Worm (Caenorhabditis elegans) whole organism, early embryonic: Measurements from ENCODE around the gene F58F9.6.

Experiments used
- F13C5.2 ChIP-seq: sonication (generic microtip); optimal IDR thresholded peaks from 2 replicates; lab custom pipeline; 2017; ENCODE audit warnings: mild to moderate bottlenecking, missing genetic modification characterization, inconsistent platforms, missing compliant biosample characterization
- ama-1 ChIP-seq: fragments of 150-350 bp; optimal IDR thresholded peaks from 2 replicates; lab custom pipeline; 2014
- ceh-13 ChIP-seq: fragments of 200-800 bp; sonication (Bioruptor generic); optimal IDR thresholded peaks from 2 replicates; lab custom pipeline; 2018; ENCODE audit warnings: mild to moderate bottlenecking, missing genetic modification characterization, missing compliant biosample characterization
- ceh-36 ChIP-seq: sonication (generic microtip); optimal IDR thresholded peaks from 2 replicates; lab custom pipeline; 2016; ENCODE audit warnings: missing genetic modification characterization, inconsistent platforms, missing compliant biosample characterization
- hmbx-1 ChIP-seq: sonication (generic microtip); optimal IDR thresholded peaks from 2 replicates; lab custom pipeline; 2016; ENCODE audit warnings: mild to moderate bottlenecking, missing genetic modification characterization, missing compliant biosample characterization
- pes-1 ChIP-seq: fragments of 200-800 bp; sonication (Bioruptor generic); IDR thresholded peaks from 2 replicates; pipeline ENCODE4 v1.3.6; 2022; ENCODE audit warnings: missing genetic modification reagents, missing genetic modification characterization, missing compliant biosample characterization
- sea-1 ChIP-seq: fragments of 200-800 bp; sonication (Bioruptor generic); conservative IDR thresholded peaks from 2 replicates; pipeline ENCODE4 v1.3.6; 2022; ENCODE audit warnings: missing genetic modification characterization, missing compliant biosample characterization

DNA sequence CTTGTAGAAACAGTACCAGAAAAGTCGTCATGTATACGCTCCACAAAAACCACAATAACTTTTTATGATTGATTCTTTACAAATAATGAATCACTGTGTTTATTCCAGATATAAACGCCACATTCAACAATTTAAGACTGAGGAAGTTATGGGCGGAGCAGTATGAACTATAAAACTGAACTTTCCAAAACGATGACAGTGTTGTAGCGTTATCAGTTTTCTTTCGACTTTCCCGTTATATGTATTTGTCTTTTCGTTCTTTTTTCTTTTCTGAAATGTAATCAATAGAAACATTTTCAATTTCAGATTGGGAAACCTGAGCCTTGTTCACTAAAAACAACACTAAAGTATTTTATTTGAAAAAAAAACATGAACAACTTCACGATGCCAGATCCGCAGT, 20.3 kb downstream of the F58F9.6 start, which contains the start of gene C49A9.9:
- no peak for TF ChIP-seq ceh-13 (GFP tag; lab: Kevin White, UChicago)
- TF ChIP-seq pes-1 (GFP tag; lab: Robert Waterston, UW), result no peak
- no peak for TF ChIP-seq ceh-36 (tag; lab: Kevin White, UChicago)
- TF ChIP-seq ama-1 (lab: Kevin White, UChicago), result no peak
- TF ChIP-seq sea-1, result no peak
- no peak for TF ChIP-seq F13C5.2 (tag; lab: Kevin White, UChicago)
- TF ChIP-seq hmbx-1 (tag; lab: Kevin White, UChicago), result no peak
